Fruit fly (Drosophila melanogaster) whole organism, embryonic: ENCODE results near the gene senju.

ENCODE experiments used
- CG10366 ChIP-seq: fragments of 200-800 bp; sonication (Bioruptor generic); IDR thresholded peaks from 2 replicates; pipeline ENCODE4 v1.3.6; 2022; ENCODE audit warnings: missing biosample characterization, missing genetic modification characterization
- CG12155 ChIP-seq: fragments of 200-800 bp; sonication (Bioruptor generic); optimal IDR thresholded peaks from 3 replicates; lab custom pipeline; 2016; ENCODE audit warnings: missing biosample characterization, missing genetic modification characterization
- CG12299 ChIP-seq: fragments of 200-800 bp; sonication (Bioruptor generic); optimal IDR thresholded peaks from 2 replicates; lab custom pipeline; 2018; ENCODE audit warnings: missing biosample characterization, mild to moderate bottlenecking, missing genetic modification characterization
- CG13123 ChIP-seq: fragments of 200-800 bp; sonication (Bioruptor generic); optimal IDR thresholded peaks from 2 replicates; lab custom pipeline; 2016; ENCODE audit warnings: missing biosample characterization, missing genetic modification characterization
- CG13296 ChIP-seq: fragments of 200-800 bp; sonication (Bioruptor generic); optimal IDR thresholded peaks from 3 replicates; lab custom pipeline; 2018; ENCODE audit warnings: missing biosample characterization, mild to moderate bottlenecking, missing genetic modification characterization
- CG13894 ChIP-seq: fragments of 200-800 bp; sonication (Bioruptor generic); optimal IDR thresholded peaks from 3 replicates; lab custom pipeline; 2018; ENCODE audit warnings: missing biosample characterization, mild to moderate bottlenecking, missing genetic modification characterization, moderate library complexity
- CG14667 ChIP-seq: fragments of 200-800 bp; sonication (Bioruptor generic); IDR thresholded peaks from 2 replicates; pipeline ENCODE4 v1.3.6; 2022; ENCODE audit warnings: missing biosample characterization, missing genetic modification characterization
- CG1647 ChIP-seq: fragments of 200-800 bp; sonication (Bioruptor generic); optimal IDR thresholded peaks from 3 replicates; lab custom pipeline; 2016; ENCODE audit warnings: missing biosample characterization, missing genetic modification characterization
- CG2129 ChIP-seq: fragments of 200-800 bp; sonication (Bioruptor generic); IDR thresholded peaks from 2 replicates; pipeline ENCODE4 v1.3.6; 2022; ENCODE audit warnings: missing biosample characterization, missing genetic modification characterization; ENCODE audit not compliant: partially characterized antibody
- CG2678 ChIP-seq: fragments of 200-800 bp; sonication (Bioruptor generic); optimal IDR thresholded peaks from 3 replicates; lab custom pipeline; 2019; ENCODE audit warnings: missing biosample characterization, mild to moderate bottlenecking, missing genetic modification characterization, moderate library complexity
- CG31224 ChIP-seq: fragments of 200-800 bp; sonication (Bioruptor generic); IDR thresholded peaks from 2 replicates; pipeline ENCODE4 v1.3.6; 2022; ENCODE audit warnings: missing biosample characterization, missing genetic modification characterization
- CG32532 ChIP-seq: fragments of 200-800 bp; sonication (Bioruptor generic); IDR thresholded peaks from 2 replicates; pipeline ENCODE4 v1.3.6; 2022; ENCODE audit warnings: missing biosample characterization, missing genetic modification characterization
- CG42726 ChIP-seq: fragments of 200-800 bp; sonication (Bioruptor generic); IDR thresholded peaks from 2 replicates; pipeline ENCODE4 v1.3.6; 2022; ENCODE audit warnings: missing biosample characterization, missing genetic modification characterization; ENCODE audit not compliant: partially characterized antibody
- CG4707 ChIP-seq: fragments of 200-800 bp; sonication (Bioruptor generic); optimal IDR thresholded peaks from 2 replicates; lab custom pipeline; 2018; ENCODE audit warnings: missing biosample characterization, mild to moderate bottlenecking, missing genetic modification characterization, moderate library complexity
- CG4730 ChIP-seq: fragments of 200-800 bp; sonication (Bioruptor generic); IDR thresholded peaks from 2 replicates; pipeline ENCODE4 v1.3.6; 2022; ENCODE audit warnings: missing biosample characterization, missing genetic modification characterization
- CG6854 ChIP-seq: fragments of 200-800 bp; sonication (Bioruptor generic); optimal IDR thresholded peaks from 3 replicates; lab custom pipeline; 2017; ENCODE audit warnings: missing biosample characterization, mild to moderate bottlenecking, missing genetic modification characterization
- CG7357 ChIP-seq: fragments of 200-800 bp; sonication (Bioruptor generic); IDR thresholded peaks from 3 replicates; pipeline ENCODE4 v1.3.6; 2022; ENCODE audit warnings: missing biosample characterization, missing genetic modification characterization
- CG7556 ChIP-seq: fragments of 200-800 bp; sonication (Bioruptor generic); optimal IDR thresholded peaks from 2 replicates; lab custom pipeline; 2017; ENCODE audit warnings: missing biosample characterization, mild to moderate bottlenecking, missing genetic modification characterization
- CG8089 ChIP-seq: fragments of 200-800 bp; sonication (Bioruptor generic); optimal IDR thresholded peaks from 3 replicates; lab custom pipeline; 2016; ENCODE audit warnings: missing biosample characterization, missing genetic modification characterization
- CG9437 ChIP-seq: fragments of 200-800 bp; sonication (Bioruptor generic); optimal IDR thresholded peaks from 2 replicates; lab custom pipeline; 2018; ENCODE audit warnings: missing biosample characterization, mild to moderate bottlenecking, missing genetic modification characterization
- Dad ChIP-seq: fragments of 200-800 bp; sonication (Bioruptor generic); optimal IDR thresholded peaks from 3 replicates; lab custom pipeline; 2016; ENCODE audit warnings: missing biosample characterization, missing genetic modification characterization
- Dref ChIP-seq: fragments of 200-800 bp; sonication (Bioruptor generic); IDR thresholded peaks from 2 replicates; pipeline ENCODE4 v1.3.6; 2022; ENCODE audit warnings: missing biosample characterization, missing genetic modification characterization
- Ets65A ChIP-seq: fragments of 200-800 bp; sonication (Bioruptor generic); peaks from one replicate; lab custom pipeline; 2016; ENCODE audit warnings: missing biosample characterization, missing genetic modification characterization
- GATAe ChIP-seq: fragments of 200-800 bp; sonication (Bioruptor generic); conservative IDR thresholded peaks from 2 replicates; pipeline ENCODE4 v1.3.6; 2022; ENCODE audit warnings: missing biosample characterization, missing genetic modification characterization
- HLH3B ChIP-seq: fragments of 200-800 bp; sonication (Bioruptor generic); IDR thresholded peaks from 2 replicates; pipeline ENCODE4 v1.3.6; 2022; ENCODE audit warnings: missing biosample characterization, missing genetic modification characterization
- HLH54F ChIP-seq: fragments of 200-800 bp; sonication (Bioruptor generic); optimal IDR thresholded peaks from 3 replicates; lab custom pipeline; 2016; ENCODE audit warnings: missing biosample characterization, missing genetic modification characterization
- Hr3 ChIP-seq: fragments of 200-800 bp; sonication (Bioruptor generic); optimal IDR thresholded peaks from 3 replicates; lab custom pipeline; 2016; ENCODE audit warnings: missing biosample characterization, missing genetic modification characterization
- Hsf ChIP-seq: fragments of 200-800 bp; sonication (Bioruptor generic); optimal IDR thresholded peaks from 3 replicates; lab custom pipeline; 2016; ENCODE audit warnings: missing biosample characterization, missing genetic modification characterization
- Lim3 ChIP-seq: fragments of 200-800 bp; sonication (Bioruptor generic); IDR thresholded peaks from 2 replicates; pipeline ENCODE4 v1.3.6; 2022; ENCODE audit warnings: missing biosample characterization, missing genetic modification characterization
- Mes4 ChIP-seq: fragments of 200-800 bp; sonication (Bioruptor generic); optimal IDR thresholded peaks from 2 replicates; lab custom pipeline; 2016; ENCODE audit warnings: missing biosample characterization, missing genetic modification characterization
- Ptx1 ChIP-seq: fragments of 200-800 bp; sonication (Bioruptor generic); IDR thresholded peaks from 2 replicates; pipeline ENCODE4 v1.3.6; 2022; ENCODE audit warnings: missing biosample characterization, missing genetic modification characterization
- Side ChIP-seq: fragments of 200-800 bp; sonication (Bioruptor generic); optimal IDR thresholded peaks from 2 replicates; lab custom pipeline; 2016; ENCODE audit warnings: missing biosample characterization, missing genetic modification characterization
- Sin3A ChIP-seq: fragments of >200 bp; optimal IDR thresholded peaks from 2 replicates; lab custom pipeline; 2018
- bab2 ChIP-seq: fragments of 200-800 bp; sonication (Bioruptor generic); optimal IDR thresholded peaks from 2 replicates; lab custom pipeline; 2016; ENCODE audit warnings: missing biosample characterization, missing genetic modification characterization
- bcd ChIP-seq: fragments of 200-800 bp; sonication (Bioruptor generic); optimal IDR thresholded peaks from 2 replicates; lab custom pipeline; 2017; ENCODE audit warnings: missing biosample characterization, mild to moderate bottlenecking, missing genetic modification characterization
- dmrt11E ChIP-seq: fragments of 200-800 bp; sonication (Bioruptor generic); optimal IDR thresholded peaks from 3 replicates; lab custom pipeline; 2018; ENCODE audit warnings: missing biosample characterization, mild to moderate bottlenecking, missing genetic modification characterization, moderate library complexity
- jigr1 ChIP-seq: fragments of 200-800 bp; sonication (Bioruptor generic); IDR thresholded peaks from 3 replicates; pipeline ENCODE4 v1.3.6; 2022; ENCODE audit warnings: missing biosample characterization, missing genetic modification characterization
- oc ChIP-seq: fragments of 200-800 bp; sonication (Bioruptor generic); optimal IDR thresholded peaks from 2 replicates; lab custom pipeline; 2018; ENCODE audit warnings: missing biosample characterization, mild to moderate bottlenecking, missing genetic modification characterization, moderate library complexity
- p53 ChIP-seq: fragments of 200-800 bp; sonication (Bioruptor generic); optimal IDR thresholded peaks from 2 replicates; lab custom pipeline; 2016; ENCODE audit warnings: missing biosample characterization, missing genetic modification characterization
- pan ChIP-seq, 4 experiments: fragments of >200 bp in 3 of 4; fragments of 200-800 bp in 1 of 4; sonication (Bioruptor generic) in 1 of 4; optimal IDR thresholded peaks in 3 of 4; IDR thresholded peaks in 1 of 4; 2 replicates each; pipeline versions ENCODE4 v1.3.6 to Lab custom; 2017 to 2022; ENCODE audit warnings: missing biosample characterization in 2 of 4, missing genetic modification characterization in 2 of 4, mixed read lengths in 1 of 4
- pita ChIP-seq: fragments of 200-800 bp; sonication (Bioruptor generic); optimal IDR thresholded peaks from 2 replicates; lab custom pipeline; 2017; ENCODE audit warnings: missing biosample characterization, mild to moderate bottlenecking, missing genetic modification characterization
- pnt ChIP-seq: fragments of 200-800 bp; sonication (Bioruptor generic); optimal IDR thresholded peaks from 3 replicates; lab custom pipeline; 2016; ENCODE audit warnings: missing biosample characterization, missing genetic modification characterization
- repo ChIP-seq: fragments of 200-800 bp; sonication (Bioruptor generic); optimal IDR thresholded peaks from 2 replicates; lab custom pipeline; 2016; ENCODE audit warnings: missing biosample characterization, missing genetic modification characterization
- sens ChIP-seq: fragments of 200-800 bp; sonication (Bioruptor generic); peaks from one replicate; lab custom pipeline; 2016; ENCODE audit warnings: missing biosample characterization, missing genetic modification characterization
- shn ChIP-seq: fragments of 200-800 bp; sonication (Bioruptor generic); optimal IDR thresholded peaks from 3 replicates; lab custom pipeline; 2016; ENCODE audit warnings: missing biosample characterization, missing genetic modification characterization
- slou ChIP-seq: fragments of 200-800 bp; sonication (Bioruptor generic); optimal IDR thresholded peaks from 3 replicates; lab custom pipeline; 2016; ENCODE audit warnings: missing biosample characterization, missing genetic modification characterization
- tin ChIP-seq: fragments of 200-800 bp; sonication (Bioruptor generic); optimal IDR thresholded peaks from 3 replicates; lab custom pipeline; 2016; ENCODE audit warnings: missing biosample characterization, missing genetic modification characterization
- tna ChIP-seq: fragments of 200-800 bp; sonication (Bioruptor generic); IDR thresholded peaks from 2 replicates; pipeline ENCODE4 v1.3.6; 2022; ENCODE audit warnings: missing biosample characterization, missing genetic modification characterization; ENCODE audit not compliant: partially characterized antibody
- unpg ChIP-seq: fragments of 200-800 bp; sonication (Bioruptor generic); optimal IDR thresholded peaks from 3 replicates; lab custom pipeline; 2018; ENCODE audit warnings: missing biosample characterization, mild to moderate bottlenecking, missing genetic modification characterization, moderate library complexity
- usp ChIP-seq: fragments of >200 bp; optimal IDR thresholded peaks from 2 replicates; lab custom pipeline; 2017; ENCODE audit warnings: missing biosample characterization, missing genetic modification characterization
- zfh1 ChIP-seq: fragments of 200-800 bp; sonication (Bioruptor generic); IDR thresholded peaks from 3 replicates; pipeline ENCODE4 v1.3.6; 2022; ENCODE audit warnings: missing biosample characterization, missing genetic modification characterization

The senju gene

dm6 chr2L:5043043-5043442, 9.6 kb upstream of the senju start, which contains the start of the genes CG33995, CG44000 and CG44001 (continued):
- TF ChIP-seq Ets65A (GFP tag; lab: Kevin White, UChicago) (peak; percentile 96), jigr1 (GFP tag; lab: Robert Waterston, UW) (no peak), CG2678 (tag; lab: Kevin White, UChicago) (peak; percentile 31), oc (tag; lab: Kevin White, UChicago) (peak; percentile 28), Sin3A (lab: Kevin White, UChicago) (peak; percentile 68), CG9437 (peak; percentile 24), CG13296 (no peak), Dref (peak; percentile 55), tin (peak; percentile 53), Dad (no peak), CG1647 (GFP tag; lab: Kevin White, UChicago) (peak; percentile 16), CG8089 (no peak), shn (GFP tag; lab: Kevin White, UChicago) (peak; percentile 52), p53 (GFP tag; lab: Kevin White, UChicago) (peak; percentile 23), CG13894 (tag; lab: Kevin White, UChicago) (peak; percentile 34), Mes4 (GFP tag; lab: Kevin White, UChicago) (peak; percentile 11), unpg (GFP tag; lab: Kevin White, UChicago) (peak; percentile 46), HLH3B (GFP tag; lab: Robert Waterston, UW) (0 out of 2 replicates have a peak, but pooled peaks have one; percentile 5), CG4707 (GFP tag; lab: Kevin White, UChicago) (peak; percentile 19), CG42726 (GFP tag; lab: Robert Waterston, UW) (no peak), CG2129 (GFP tag; lab: Robert Waterston, UW) (no peak), bcd (GFP tag; lab: Kevin White, UChicago) (peak; percentile 45), bab2 (GFP tag; lab: Kevin White, UChicago) (peak; percentile 46), repo (GFP tag; lab: Kevin White, UChicago) (peak; percentile 54), pita (GFP tag; lab: Kevin White, UChicago) (no peak)

dm6 chr2L:5043495-5044146, 9.0 kb upstream of the senju start:
- TF ChIP-seq pan (optimal IDR thresholded peaks at IDR 0.05; lab: Kevin White, UChicago) = no peak
- peak in 1 of 2 experiments; percentile 62 for TF ChIP-seq pan (GFP tag; optimal IDR thresholded peaks at IDR 0.05 in 1 of 2, IDR thresholded peaks at IDR 0.05 in 1 of 2)
- TF ChIP-seq slou = peak; percentile 38
- no peak for TF ChIP-seq CG13123
- TF ChIP-seq Hr3 (GFP tag; lab: Kevin White, UChicago) = peak; percentile 64
- 0 out of 2 replicates have a peak, but pooled peaks have one; percentile 12 for TF ChIP-seq CG31224 (GFP tag; lab: Robert Waterston, UW)
- peak; percentile 32; the same call in 1 of the 2 replicates for TF ChIP-seq CG10366 (GFP tag; lab: Robert Waterston, UW)
- no peak for TF ChIP-seq Hsf (GFP tag; lab: Kevin White, UChicago)
- TF ChIP-seq CG7556 = peak; percentile 4
- peak; percentile 47 for TF ChIP-seq sens (GFP tag; lab: Kevin White, UChicago)
- peak; percentile 1 for TF ChIP-seq pnt (GFP tag; lab: Kevin White, UChicago)
- peak; percentile 53; the same call in 1 of the 2 replicates for TF ChIP-seq CG32532 (GFP tag; lab: Robert Waterston, UW)
- TF ChIP-seq CG12155 (GFP tag; lab: Kevin White, UChicago) = peak; percentile 40
- no peak for TF ChIP-seq Lim3 (GFP tag; lab: Robert Waterston, UW)
- TF ChIP-seq CG6854 = no peak
- no peak for TF ChIP-seq tna (GFP tag; lab: Robert Waterston, UW)
- 0 out of 3 replicates have a peak, but pooled peaks have one; percentile 34 for TF ChIP-seq zfh1
- no peak for TF ChIP-seq usp (GFP tag; lab: Kevin White, UChicago)
- TF ChIP-seq Side (GFP tag; lab: Kevin White, UChicago) = no peak
- TF ChIP-seq CG14667 (GFP tag; lab: Robert Waterston, UW) = no peak
- TF ChIP-seq GATAe (GFP tag; lab: Robert Waterston, UW) = no peak
- no peak for TF ChIP-seq CG7357 (GFP tag; lab: Robert Waterston, UW)
- no peak for TF ChIP-seq dmrt11E (tag; lab: Kevin White, UChicago)
- TF ChIP-seq Ptx1 (GFP tag; lab: Robert Waterston, UW) = peak; percentile 64; the same call in 1 of the 2 replicates
- TF ChIP-seq HLH54F = peak; percentile 18
- 0 out of 2 replicates have a peak, but pooled peaks have one; percentile 19 for TF ChIP-seq CG4730 (GFP tag; lab: Robert Waterston, UW)
- no peak for TF ChIP-seq CG12299
